Fruit fly (Drosophila melanogaster): ENCODE results near the gene santa-maria.

The santa-maria gene

dm6 chr2L:7420305-7421287 is 30.4 kb downstream of the santa-maria start (continued):
- peak; percentile 42 for TF ChIP-seq CG8089 (GFP tag; optimal IDR thresholded peaks at IDR 0.05)
- TF ChIP-seq pros (GFP tag; optimal IDR thresholded peaks at IDR 0.05), result no peak
- TF ChIP-seq ems (GFP tag; optimal IDR thresholded peaks at IDR 0.05), result peak; percentile 64
- no peak for TF ChIP-seq Opbp (GFP tag; IDR thresholded peaks at IDR 0.05; ENCODE audit: partially characterized antibody)
- TF ChIP-seq CG10321 (GFP tag; IDR thresholded peaks at IDR 0.05), result no peak
- TF ChIP-seq CG4404 (GFP tag; IDR thresholded peaks at IDR 0.05), result peak; percentile 58
- peak; percentile 54 for TF ChIP-seq D19B (GFP tag; optimal IDR thresholded peaks at IDR 0.05)
- peak; percentile 42 for TF ChIP-seq dm (GFP tag; optimal IDR thresholded peaks at IDR 0.05)
- TF ChIP-seq CG11398 (GFP tag; optimal IDR thresholded peaks at IDR 0.05), result peak; percentile 13
- TF ChIP-seq al (GFP tag; IDR thresholded peaks at IDR 0.05), result peak; percentile 67
- no peak for TF ChIP-seq yki (optimal IDR thresholded peaks at IDR 0.05)
- no peak for TF ChIP-seq CG33557 (GFP tag; optimal IDR thresholded peaks at IDR 0.05)
- peak; percentile 43 for TF ChIP-seq CG3163 (GFP tag; optimal IDR thresholded peaks at IDR 0.05)
- no peak for TF ChIP-seq kni (GFP tag; optimal IDR thresholded peaks at IDR 0.05)
- TF ChIP-seq Xrp1 (GFP tag; IDR thresholded peaks at IDR 0.05), result peak; percentile 65
- TF ChIP-seq Asciz (GFP tag; optimal IDR thresholded peaks at IDR 0.05), result no peak
- TF ChIP-seq B-H1 (GFP tag; IDR thresholded peaks at IDR 0.05), result no peak; the same call in 2 of the 3 replicates
- TF ChIP-seq bowl (GFP tag; IDR thresholded peaks at IDR 0.05), result no peak
- TF ChIP-seq tin (GFP tag; optimal IDR thresholded peaks at IDR 0.05), result peak; percentile 36
- TF ChIP-seq pum (GFP tag; optimal IDR thresholded peaks at IDR 0.05), result peak; percentile 2
- peak; percentile 61 for TF ChIP-seq slou (GFP tag; optimal IDR thresholded peaks at IDR 0.05)
- no peak for TF ChIP-seq CG3065 (GFP tag; optimal IDR thresholded peaks at IDR 0.05)
- TF ChIP-seq lmd (GFP tag; IDR thresholded peaks at IDR 0.05), result peak; percentile 75
- TF ChIP-seq Chrac-16 (GFP tag; optimal IDR thresholded peaks at IDR 0.05), result peak; percentile 63
- 0 out of 3 replicates have a peak, but pooled peaks have one; percentile 13 for TF ChIP-seq ase (GFP tag; IDR thresholded peaks at IDR 0.05)
- TF ChIP-seq twi (tag; optimal IDR thresholded peaks at IDR 0.05), result no peak
- peak; percentile 68 for TF ChIP-seq Dek (tag; optimal IDR thresholded peaks at IDR 0.05)
- TF ChIP-seq otp (GFP tag; IDR thresholded peaks at IDR 0.05), result no peak
- TF ChIP-seq CG12236 (GFP tag; optimal IDR thresholded peaks at IDR 0.05), result no peak
- TF ChIP-seq TFAM (GFP tag; optimal IDR thresholded peaks at IDR 0.05), result no peak
- peak; percentile 32 for TF ChIP-seq BtbVII (GFP tag; optimal IDR thresholded peaks at IDR 0.05)
- peak; percentile 47; the same call in 1 of the 2 replicates for TF ChIP-seq CG31441 (GFP tag; IDR thresholded peaks at IDR 0.05)
- TF ChIP-seq chm (GFP tag; IDR thresholded peaks at IDR 0.05), result peak; percentile 81
- peak; percentile 71 for TF ChIP-seq caup (GFP tag; optimal IDR thresholded peaks at IDR 0.05; ENCODE audit: severe bottlenecking)
- TF ChIP-seq CG15073 (GFP tag; optimal IDR thresholded peaks at IDR 0.05), result no peak
- TF ChIP-seq CG11695 (GFP tag; IDR thresholded peaks at IDR 0.05), result peak; percentile 73
- TF ChIP-seq CG32772 (GFP tag; IDR thresholded peaks at IDR 0.05), result peak; percentile 57
- TF ChIP-seq BEAF-32 (GFP tag; optimal IDR thresholded peaks at IDR 0.05), result no peak
- peak; percentile 37; the same call in 1 of the 2 replicates for TF ChIP-seq danr (GFP tag; IDR thresholded peaks at IDR 0.05)
- peak; percentile 94 for TF ChIP-seq CG2120 (GFP tag; optimal IDR thresholded peaks at IDR 0.05)
- TF ChIP-seq psq (GFP tag; optimal IDR thresholded peaks at IDR 0.05), result no peak
- peak; percentile 51; the same call in 1 of the 2 replicates for TF ChIP-seq CG11247 (GFP tag; IDR thresholded peaks at IDR 0.05)
- no peak for TF ChIP-seq CG30431 (GFP tag; optimal IDR thresholded peaks at IDR 0.05)
- TF ChIP-seq Sry-β (GFP tag; optimal IDR thresholded peaks at IDR 0.05), result no peak
- TF ChIP-seq CG13296 (GFP tag; optimal IDR thresholded peaks at IDR 0.05), result peak; percentile 29
- peak; percentile 59; the same call in 1 of the 3 replicates for TF ChIP-seq CG2889 (GFP tag; IDR thresholded peaks at IDR 0.05)
- TF ChIP-seq CG32767 (GFP tag; IDR thresholded peaks at IDR 0.05), result no peak
- no peak for TF ChIP-seq fd102C (GFP tag; optimal IDR thresholded peaks at IDR 0.05)
- peak; percentile 39 for TF ChIP-seq disco-r (GFP tag; optimal IDR thresholded peaks at IDR 0.05)
- TF ChIP-seq slbo (GFP tag; IDR thresholded peaks at IDR 0.05), result peak; percentile 92
